Worm (Caenorhabditis elegans): ENCODE data around the gene T03E6.9.

- TF ChIP-seq aly-1 (tag; optimal IDR thresholded peaks at IDR 0.05) (no peak), ama-1 (optimal IDR thresholded peaks at IDR 0.05) (no peak), ceh-36 (tag; optimal IDR thresholded peaks at IDR 0.05) (no peak)
Observed at ce11 chrV:16647093-16647492, 46.6 kb upstream of the T03E6.9 start, which contains the start of gene W06G6.10.
